Fruit fly (Drosophila melanogaster): ENCODE data around the gene pygo.

pygo gene

DNA sequence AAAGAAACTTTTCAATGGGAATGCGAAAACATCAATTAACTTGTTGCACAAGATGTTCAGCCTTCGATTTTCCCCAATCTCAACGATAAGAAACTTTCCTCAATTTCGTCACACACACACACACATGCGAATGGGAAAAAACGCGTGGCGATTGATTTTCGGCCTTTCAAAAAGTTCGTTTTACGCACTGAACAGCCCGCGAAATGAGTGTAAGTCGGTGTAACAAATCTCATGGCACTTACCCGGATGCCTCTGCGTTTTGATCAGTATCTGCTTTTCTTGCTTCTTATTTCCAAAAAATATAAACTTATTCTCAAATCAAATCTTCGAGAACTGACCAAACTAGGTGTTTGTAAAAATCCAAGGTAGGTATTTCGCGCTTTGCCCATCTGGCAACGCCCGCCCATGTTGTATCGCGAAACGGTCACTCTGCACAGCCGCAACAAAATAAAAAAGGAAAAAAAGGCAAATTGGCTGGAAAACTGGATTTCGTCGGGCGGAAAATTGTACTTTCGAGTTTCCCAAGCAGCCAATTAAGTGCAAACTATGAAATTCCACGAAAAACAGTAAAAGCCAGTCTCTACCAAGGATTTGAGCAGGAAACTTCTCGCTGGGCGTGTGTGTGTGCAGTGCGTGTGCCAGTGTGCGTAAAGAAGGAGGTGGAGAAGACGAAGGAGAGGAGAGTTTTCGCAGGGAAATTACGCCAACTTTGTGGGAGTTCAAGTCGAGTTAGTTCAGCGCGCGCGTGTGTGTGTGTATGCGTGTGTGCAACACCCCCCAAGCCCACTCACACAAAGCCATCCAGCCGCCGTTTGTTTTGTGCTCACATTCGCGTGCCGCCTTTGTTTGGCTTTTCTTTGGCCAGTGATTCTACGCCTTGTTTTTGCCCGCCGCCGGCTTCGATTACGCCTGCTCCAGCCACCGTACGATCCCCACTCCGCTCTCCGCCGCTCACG is 30.4 kb upstream of the pygo start, which contains the start of gene Med:
Gene Med, plus strand, starts transcription at position 408 of the 956 bp plus-strand sequence.
- no peak for TF ChIP-seq Hr4 (GFP tag; optimal IDR thresholded peaks at IDR 0.05)
- no peak for TF ChIP-seq CG8632 (GFP tag; optimal IDR thresholded peaks at IDR 0.05)
- TF ChIP-seq eg (GFP tag; IDR thresholded peaks at IDR 0.05) = no peak
- no peak for TF ChIP-seq CG8319 (GFP tag; optimal IDR thresholded peaks at IDR 0.05)
- TF ChIP-seq dsx (GFP tag; optimal IDR thresholded peaks at IDR 0.05; ENCODE audit: poor library complexity, severe bottlenecking) = peak; percentile 84
- TF ChIP-seq Hr38 (GFP tag; optimal IDR thresholded peaks at IDR 0.05) = no peak
- no peak for TF ChIP-seq fd85E (GFP tag; optimal IDR thresholded peaks at IDR 0.05)
- no peak for TF ChIP-seq CG11902 (GFP tag; optimal IDR thresholded peaks at IDR 0.05)
- TF ChIP-seq Sox15 (GFP tag; optimal IDR thresholded peaks at IDR 0.05) = no peak
- no peak for TF ChIP-seq CG6792 (GFP tag; optimal IDR thresholded peaks at IDR 0.05)
- TF ChIP-seq net (GFP tag; optimal IDR thresholded peaks at IDR 0.05) = peak; percentile 42
- no peak for TF ChIP-seq acj6 (GFP tag; optimal IDR thresholded peaks at IDR 0.05)
- TF ChIP-seq fd59A (GFP tag; optimal IDR thresholded peaks at IDR 0.05) = no peak
- TF ChIP-seq Blimp-1 (GFP tag; optimal IDR thresholded peaks at IDR 0.05) = no peak
- peak; percentile 19 for TF ChIP-seq CG6854 (GFP tag; optimal IDR thresholded peaks at IDR 0.05)
- peak; percentile 25 for TF ChIP-seq CG3032 (tag; optimal IDR thresholded peaks at IDR 0.05)
- TF ChIP-seq Smox (GFP tag; optimal IDR thresholded peaks at IDR 0.05) = no peak
- no peak for TF ChIP-seq CG4318 (GFP tag; optimal IDR thresholded peaks at IDR 0.05)
- peak; percentile 31 for TF ChIP-seq CG6276 (GFP tag; optimal IDR thresholded peaks at IDR 0.05)
- no peak for TF ChIP-seq CG10631 (GFP tag; optimal IDR thresholded peaks at IDR 0.05)
- TF ChIP-seq CG34406 (GFP tag; optimal IDR thresholded peaks at IDR 0.05) = no peak
- peak; percentile 13 for TF ChIP-seq lz (GFP tag; optimal IDR thresholded peaks at IDR 0.05)
- peak; percentile 52 for TF ChIP-seq Lpt (GFP tag; optimal IDR thresholded peaks at IDR 0.05)
- TF ChIP-seq Hr39 (GFP tag; optimal IDR thresholded peaks at IDR 0.05) = no peak
- TF ChIP-seq topi (GFP tag; optimal IDR thresholded peaks at IDR 0.05) = no peak
- no peak for TF ChIP-seq CG11762 (GFP tag; optimal IDR thresholded peaks at IDR 0.05; ENCODE audit: insufficient read depth)
- TF ChIP-seq CG8119 (GFP tag; IDR thresholded peaks at IDR 0.05) = no peak
- TF ChIP-seq vri (GFP tag; optimal IDR thresholded peaks at IDR 0.05) = peak; percentile 44
- no peak for TF ChIP-seq Sox102F (GFP tag; optimal IDR thresholded peaks at IDR 0.05)
- no peak for TF ChIP-seq pdm3 (GFP tag; optimal IDR thresholded peaks at IDR 0.05)
- TF ChIP-seq esn (GFP tag; optimal IDR thresholded peaks at IDR 0.05) = peak; percentile 6
- TF ChIP-seq spab (GFP tag; optimal IDR thresholded peaks at IDR 0.05) = peak; percentile 9
- no peak for TF ChIP-seq OdsH (GFP tag; optimal IDR thresholded peaks at IDR 0.05)
- TF ChIP-seq CG11294 (GFP tag; IDR thresholded peaks at IDR 0.05) = no peak
- TF ChIP-seq svp (GFP tag) = peak; percentile 84
- TF ChIP-seq Sox14 (GFP tag; optimal IDR thresholded peaks at IDR 0.05) = peak; percentile 81
- no peak for TF ChIP-seq cyc (GFP tag; optimal IDR thresholded peaks at IDR 0.05)
- TF ChIP-seq CG31627 (GFP tag; optimal IDR thresholded peaks at IDR 0.05) = no peak
- peak; percentile 37 to 45 for TF ChIP-seq ss (GFP tag; optimal IDR thresholded peaks at IDR 0.05)
- peak; percentile 63 for TF ChIP-seq CG1621 (tag; optimal IDR thresholded peaks at IDR 0.05)
- TF ChIP-seq Eip93F (GFP tag; optimal IDR thresholded peaks at IDR 0.05) = no peak
- no peak for TF ChIP-seq dac (GFP tag; optimal IDR thresholded peaks at IDR 0.05)
- no peak for TF ChIP-seq Ets21C (GFP tag; optimal IDR thresholded peaks at IDR 0.05)
- no peak for TF ChIP-seq CG9139 (GFP tag; optimal IDR thresholded peaks at IDR 0.05)
- peak; percentile 17 for TF ChIP-seq CG10669 (GFP tag; optimal IDR thresholded peaks at IDR 0.05)
- TF ChIP-seq CG16779 (tag; optimal IDR thresholded peaks at IDR 0.05) = peak; percentile 5
- TF ChIP-seq Eip78C (GFP tag) = peak; percentile 74
- peak; percentile 1 for TF ChIP-seq CG32006 (GFP tag; optimal IDR thresholded peaks at IDR 0.05)
- no peak for TF ChIP-seq CG7368 (GFP tag; optimal IDR thresholded peaks at IDR 0.05)
- no peak for TF ChIP-seq CG6163 (GFP tag; IDR thresholded peaks at IDR 0.05)
